Fruit fly (Drosophila melanogaster) whole organism, prepupa: ENCODE results near the gene stai.
A peak's percentile ranks its signal among the peaks of the same experiment; 100 is the strongest.

ENCODE experiments used
- CG10669 ChIP-seq: fragments of 200-800 bp; sonication (Bioruptor generic); optimal IDR thresholded peaks from 3 replicates; lab custom pipeline; 2018; ENCODE audit warnings: missing biosample characterization, mild to moderate bottlenecking, missing genetic modification characterization, moderate library complexity
- CG11294 ChIP-seq: fragments of 200-800 bp; sonication (Bioruptor generic); IDR thresholded peaks from 2 replicates; pipeline ENCODE4 v1.3.6; 2022; ENCODE audit warnings: missing biosample characterization, missing genetic modification characterization
- CG11762 ChIP-seq: fragments of 200-800 bp; sonication (Bioruptor generic); optimal IDR thresholded peaks from 3 replicates; lab custom pipeline; 2016; ENCODE audit warnings: missing biosample characterization, missing genetic modification characterization; ENCODE audit not compliant: insufficient read depth
- CG11902 ChIP-seq: fragments of 200-800 bp; sonication (Bioruptor generic); optimal IDR thresholded peaks from 3 replicates; lab custom pipeline; 2016; ENCODE audit warnings: missing biosample characterization, missing genetic modification characterization
- CG15336 ChIP-seq: fragments of 200-800 bp; sonication (Bioruptor generic); IDR thresholded peaks from 2 replicates; pipeline ENCODE4 v1.3.6; 2022; ENCODE audit warnings: missing biosample characterization, missing genetic modification characterization
- CG1621 ChIP-seq: fragments of 200-800 bp; sonication (Bioruptor generic); optimal IDR thresholded peaks from 3 replicates; lab custom pipeline; 2018; ENCODE audit warnings: missing biosample characterization, mild to moderate bottlenecking, missing genetic modification characterization
- CG3032 ChIP-seq: fragments of 200-800 bp; optimal IDR thresholded peaks from 2 replicates; lab custom pipeline; 2019; ENCODE audit warnings: missing biosample characterization, mild to moderate bottlenecking, missing genetic modification characterization, moderate library complexity
- CG32006 ChIP-seq: fragments of 200-800 bp; sonication (Bioruptor generic); optimal IDR thresholded peaks from 3 replicates; lab custom pipeline; 2017; ENCODE audit warnings: missing biosample characterization, mild to moderate bottlenecking, missing genetic modification characterization
- CG34406 ChIP-seq: fragments of 200-800 bp; sonication (Bioruptor generic); optimal IDR thresholded peaks from 3 replicates; lab custom pipeline; 2016; ENCODE audit warnings: missing biosample characterization, missing genetic modification characterization
- CG3919 ChIP-seq: fragments of 200-800 bp; sonication (Bioruptor generic); optimal IDR thresholded peaks from 3 replicates; lab custom pipeline; 2016; ENCODE audit warnings: missing biosample characterization, missing genetic modification characterization
- CG4318 ChIP-seq: fragments of 200-800 bp; sonication (Bioruptor generic); optimal IDR thresholded peaks from 3 replicates; lab custom pipeline; 2017; ENCODE audit warnings: missing biosample characterization, mild to moderate bottlenecking, missing genetic modification characterization
- CG6163 ChIP-seq: fragments of 200-800 bp; sonication (Bioruptor generic); IDR thresholded peaks from 3 replicates; pipeline ENCODE4 v1.3.6; 2022; ENCODE audit warnings: missing biosample characterization, missing genetic modification characterization
- CG6276 ChIP-seq: fragments of 200-800 bp; sonication (Bioruptor generic); optimal IDR thresholded peaks from 2 replicates; lab custom pipeline; 2017; ENCODE audit warnings: missing biosample characterization, mild to moderate bottlenecking, missing genetic modification characterization
- CG6792 ChIP-seq: fragments of 200-800 bp; sonication (Bioruptor generic); optimal IDR thresholded peaks from 3 replicates; lab custom pipeline; 2016; ENCODE audit warnings: missing biosample characterization, missing genetic modification characterization
- CG7368 ChIP-seq: fragments of 200-800 bp; sonication (Bioruptor generic); optimal IDR thresholded peaks from 3 replicates; lab custom pipeline; 2016; ENCODE audit warnings: missing biosample characterization, missing genetic modification characterization
- CG8632 ChIP-seq: fragments of 200-800 bp; sonication (Bioruptor generic); optimal IDR thresholded peaks from 3 replicates; lab custom pipeline; 2016; ENCODE audit warnings: missing biosample characterization, missing genetic modification characterization
- CG9139 ChIP-seq: fragments of 200-800 bp; sonication (Bioruptor generic); optimal IDR thresholded peaks from 3 replicates; lab custom pipeline; 2017; ENCODE audit warnings: missing biosample characterization, mild to moderate bottlenecking, missing genetic modification characterization
- Eip75B ChIP-seq: fragments of 200-800 bp; sonication (Bioruptor generic); optimal IDR thresholded peaks from 3 replicates; lab custom pipeline; 2016; ENCODE audit warnings: missing biosample characterization, missing genetic modification characterization
- Eip78C ChIP-seq: fragments of 200-800 bp; sonication (Bioruptor generic); peaks from one replicate; lab custom pipeline; 2016; ENCODE audit warnings: missing biosample characterization, missing genetic modification characterization
- Eip93F ChIP-seq: fragments of 200-800 bp; sonication (Bioruptor generic); optimal IDR thresholded peaks from 2 replicates; lab custom pipeline; 2016; ENCODE audit warnings: missing biosample characterization, mild to moderate bottlenecking, missing genetic modification characterization
- Ets21C ChIP-seq: fragments of 200-800 bp; sonication (Bioruptor generic); optimal IDR thresholded peaks from 3 replicates; lab custom pipeline; 2016; ENCODE audit warnings: missing biosample characterization, missing genetic modification characterization
- Ets96B ChIP-seq: fragments of 200-800 bp; optimal IDR thresholded peaks from 2 replicates; lab custom pipeline; 2019; ENCODE audit warnings: missing biosample characterization, mild to moderate bottlenecking, missing genetic modification characterization, moderate library complexity
- Hr38 ChIP-seq: sonication (Bioruptor generic); optimal IDR thresholded peaks from 2 replicates; lab custom pipeline; 2016; ENCODE audit warnings: missing biosample characterization, missing genetic modification characterization
- Hr39 ChIP-seq: fragments of 200-800 bp; sonication (Bioruptor generic); optimal IDR thresholded peaks from 2 replicates; lab custom pipeline; 2016; ENCODE audit warnings: missing biosample characterization, missing genetic modification characterization
- Hr4 ChIP-seq: fragments of 200-800 bp; sonication (Bioruptor generic); optimal IDR thresholded peaks from 3 replicates; lab custom pipeline; 2016; ENCODE audit warnings: missing biosample characterization, missing genetic modification characterization
- Met ChIP-seq: fragments of 200-800 bp; sonication (Bioruptor generic); optimal IDR thresholded peaks from 3 replicates; lab custom pipeline; 2016; ENCODE audit warnings: missing biosample characterization, missing genetic modification characterization
- OdsH ChIP-seq: fragments of 200-800 bp; sonication (Bioruptor generic); optimal IDR thresholded peaks from 3 replicates; lab custom pipeline; 2016; ENCODE audit warnings: missing biosample characterization, missing genetic modification characterization
- Smox ChIP-seq: fragments of 200-800 bp; sonication (Bioruptor generic); optimal IDR thresholded peaks from 3 replicates; lab custom pipeline; 2016; ENCODE audit warnings: missing biosample characterization, missing genetic modification characterization
- Sox102F ChIP-seq: fragments of 200-800 bp; sonication (Bioruptor generic); optimal IDR thresholded peaks from 2 replicates; lab custom pipeline; 2016; ENCODE audit warnings: missing biosample characterization, mild to moderate bottlenecking, missing genetic modification characterization
- Sox14 ChIP-seq: fragments of 200-800 bp; sonication (Bioruptor generic); optimal IDR thresholded peaks from 3 replicates; lab custom pipeline; 2016; ENCODE audit warnings: missing biosample characterization, missing genetic modification characterization
- Sox15 ChIP-seq: fragments of 200-800 bp; sonication (Bioruptor generic); optimal IDR thresholded peaks from 3 replicates; lab custom pipeline; 2016; ENCODE audit warnings: missing biosample characterization, missing genetic modification characterization
- achi ChIP-seq: fragments of 200-800 bp; sonication (Bioruptor generic); optimal IDR thresholded peaks from 3 replicates; lab custom pipeline; 2016; ENCODE audit warnings: missing biosample characterization, missing genetic modification characterization
- acj6 ChIP-seq: fragments of 200-800 bp; sonication (Bioruptor generic); optimal IDR thresholded peaks from 3 replicates; lab custom pipeline; 2016; ENCODE audit warnings: missing biosample characterization, missing genetic modification characterization
- dac ChIP-seq: fragments of 200-800 bp; sonication (Bioruptor generic); optimal IDR thresholded peaks from 2 replicates; lab custom pipeline; 2017; ENCODE audit warnings: missing biosample characterization, mild to moderate bottlenecking, missing genetic modification characterization
- eg ChIP-seq: fragments of 200-800 bp; sonication (Bioruptor generic); IDR thresholded peaks from 3 replicates; pipeline ENCODE4 v1.3.6; 2022; ENCODE audit warnings: missing biosample characterization, missing genetic modification characterization
- esn ChIP-seq: fragments of 200-800 bp; sonication (Bioruptor generic); optimal IDR thresholded peaks from 2 replicates; lab custom pipeline; 2016; ENCODE audit warnings: missing biosample characterization, mild to moderate bottlenecking, missing genetic modification characterization, moderate library complexity
- fd59A ChIP-seq: fragments of 200-800 bp; sonication (Bioruptor generic); optimal IDR thresholded peaks from 2 replicates; lab custom pipeline; 2017; ENCODE audit warnings: missing biosample characterization, mild to moderate bottlenecking, missing genetic modification characterization, missing genetic modification reagents
- fd85E ChIP-seq: fragments of 200-800 bp; sonication (Bioruptor generic); optimal IDR thresholded peaks from 3 replicates; lab custom pipeline; 2016; ENCODE audit warnings: missing biosample characterization, missing genetic modification characterization
- fkh ChIP-seq: fragments of 200-800 bp; sonication (Bioruptor generic); optimal IDR thresholded peaks from 3 replicates; lab custom pipeline; 2017; ENCODE audit warnings: missing biosample characterization, mild to moderate bottlenecking, missing genetic modification characterization, moderate library complexity
- lz ChIP-seq: fragments of 200-800 bp; sonication (Bioruptor generic); optimal IDR thresholded peaks from 3 replicates; lab custom pipeline; 2016; ENCODE audit warnings: missing biosample characterization, missing genetic modification characterization
- net ChIP-seq: fragments of 200-800 bp; sonication (Bioruptor generic); optimal IDR thresholded peaks from 3 replicates; lab custom pipeline; 2016; ENCODE audit warnings: missing biosample characterization, missing genetic modification characterization
- salr ChIP-seq, 2 experiments: fragments of 200-800 bp; sonication (Bioruptor generic); optimal IDR thresholded peaks; 3 replicates each; lab custom pipeline; 2016 to 2018; ENCODE audit warnings: missing biosample characterization in 2 of 2, missing genetic modification characterization in 2 of 2, mild to moderate bottlenecking in 1 of 2
- spab ChIP-seq: fragments of 200-800 bp; sonication (Bioruptor generic); optimal IDR thresholded peaks from 2 replicates; lab custom pipeline; 2017; ENCODE audit warnings: missing biosample characterization, mild to moderate bottlenecking, missing genetic modification characterization, missing genetic modification reagents
- ss ChIP-seq, 2 experiments: fragments of 200-800 bp; sonication (Bioruptor generic); optimal IDR thresholded peaks; 2 replicates in 1 of 2; 3 replicates in 1 of 2; lab custom pipeline; 2017 to 2018; ENCODE audit warnings: mild to moderate bottlenecking in 2 of 2, missing biosample characterization in 2 of 2, missing genetic modification characterization in 2 of 2, moderate library complexity in 1 of 2
- topi ChIP-seq: fragments of 200-800 bp; sonication (Bioruptor generic); optimal IDR thresholded peaks from 3 replicates; lab custom pipeline; 2016; ENCODE audit warnings: missing biosample characterization, missing genetic modification characterization
- vri ChIP-seq: fragments of 200-800 bp; sonication (Bioruptor generic); optimal IDR thresholded peaks from 3 replicates; lab custom pipeline; 2016; ENCODE audit warnings: missing biosample characterization, mild to moderate bottlenecking, missing genetic modification characterization

stai gene

DNA sequence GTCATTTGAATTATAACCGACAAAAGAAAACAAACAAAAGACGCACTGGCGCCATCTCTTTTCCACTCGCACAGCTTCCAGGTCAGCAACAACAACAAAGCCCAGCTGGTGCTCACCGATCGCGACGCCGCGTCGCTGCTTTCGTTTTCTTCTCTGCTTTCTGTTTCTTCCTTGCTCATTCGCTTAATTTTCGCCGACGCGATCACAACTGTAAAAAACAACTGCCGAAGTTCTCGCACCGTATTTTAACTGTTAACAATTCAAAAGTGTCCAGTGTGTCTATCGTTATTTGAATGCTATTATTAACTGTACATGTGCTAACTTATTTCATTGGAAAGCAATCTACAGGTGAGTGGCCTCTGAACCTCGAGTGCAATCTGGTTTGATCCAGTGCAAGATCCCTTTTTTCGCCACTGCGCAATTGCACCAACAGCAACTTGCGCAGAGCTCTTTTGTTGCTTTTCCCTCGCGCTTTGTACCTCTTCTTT is at the start of gene stai (continued):
- no peak for TF ChIP-seq spab (GFP tag; lab: Kevin White, UChicago)
- peak; percentile 17 for TF ChIP-seq CG6276
- TF ChIP-seq CG11294 = no peak
- TF ChIP-seq CG9139 (GFP tag; lab: Kevin White, UChicago) = peak; percentile 51
- TF ChIP-seq fkh (GFP tag; lab: Kevin White, UChicago) = peak; percentile 65
- peak; percentile 12 for TF ChIP-seq CG11762 (GFP tag; lab: Kevin White, UChicago)
- TF ChIP-seq Hr4 (GFP tag; lab: Kevin White, UChicago) = no peak
- no peak for TF ChIP-seq fd85E (GFP tag; lab: Kevin White, UChicago)
- TF ChIP-seq, all 60 proteins: peak for 31

- TF ChIP-seq CG4318 (GFP tag; lab: Kevin White, UChicago) = no peak
- TF ChIP-seq acj6 (GFP tag; lab: Kevin White, UChicago) = no peak
- TF ChIP-seq Smox (GFP tag; lab: Kevin White, UChicago) = no peak
- TF ChIP-seq CG34406 (GFP tag; lab: Kevin White, UChicago) = no peak
Observed at dm6 chr2L:6050575-6050974, 49.6 kb upstream of the stai start, which contains the start of gene CG9135. CG9135 (plus strand) TSS chr2L:6050800.

DNA sequence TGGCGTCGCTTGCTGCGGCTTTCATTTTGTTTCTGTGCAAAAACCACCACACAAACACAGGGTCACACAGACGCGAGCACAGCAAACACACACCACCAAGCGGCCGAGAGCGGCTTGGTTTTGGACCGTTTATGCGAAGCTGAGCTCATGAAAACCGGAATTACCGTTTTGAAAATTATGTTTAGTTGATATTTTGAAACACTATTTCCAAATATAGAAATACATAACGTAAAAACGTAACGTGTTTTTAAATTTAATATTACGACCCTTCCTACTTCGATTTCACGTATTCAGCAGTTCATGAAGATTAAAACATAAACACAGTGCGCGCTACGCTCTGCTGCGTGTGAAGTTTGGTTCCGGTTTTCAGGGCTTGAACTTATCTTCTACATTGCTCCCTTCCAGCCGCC is 49.0 kb upstream of the stai start:
- TF ChIP-seq Eip78C = peak; percentile 99
- TF ChIP-seq CG3919 (GFP tag; lab: Kevin White, UChicago) = peak; percentile 97
- TF ChIP-seq acj6 (GFP tag; lab: Kevin White, UChicago) = peak; percentile 94
- peak; percentile 79 for TF ChIP-seq CG11902 (GFP tag; lab: Kevin White, UChicago)
- peak; percentile 93 for TF ChIP-seq CG7368 (GFP tag; lab: Kevin White, UChicago)
- peak; percentile 95 for TF ChIP-seq Ets96B (tag; lab: Kevin White, UChicago)
- peak; percentile 88 for TF ChIP-seq fd59A (GFP tag; lab: Kevin White, UChicago)
- TF ChIP-seq fkh (GFP tag; lab: Kevin White, UChicago) = no peak
- TF ChIP-seq salr (GFP tag; optimal IDR thresholded peaks at IDR 0.05; lab: Kevin White, UChicago) = peak; percentile 90
- TF ChIP-seq eg (GFP tag; lab: Robert Waterston, UW) = peak; percentile 97
- TF ChIP-seq OdsH (GFP tag; lab: Kevin White, UChicago) = peak; percentile 95
- TF ChIP-seq Hr39 (GFP tag; lab: Kevin White, UChicago) = peak; percentile 93
- TF ChIP-seq CG11294 = peak; percentile 91
- TF ChIP-seq CG8632 (GFP tag; lab: Kevin White, UChicago) = peak; percentile 94
- peak; percentile 97 for TF ChIP-seq Sox102F (GFP tag; lab: Kevin White, UChicago)
- TF ChIP-seq Sox14 (GFP tag; lab: Kevin White, UChicago) = peak; percentile 96
- TF ChIP-seq CG32006 (GFP tag; lab: Kevin White, UChicago) = peak; percentile 97
- TF ChIP-seq net (GFP tag; lab: Kevin White, UChicago) = peak; percentile 98
- TF ChIP-seq ss (GFP tag; optimal IDR thresholded peaks at IDR 0.05; lab: Kevin White, UChicago) = peak; percentile 96
- peak; percentile 97 for TF ChIP-seq Hr4 (GFP tag; lab: Kevin White, UChicago)
- peak; percentile 96 for TF ChIP-seq vri
- peak; percentile 98 for TF ChIP-seq topi (GFP tag; lab: Kevin White, UChicago)
- TF ChIP-seq fd85E (GFP tag; lab: Kevin White, UChicago) = peak; percentile 86
- peak; percentile 94 for TF ChIP-seq CG9139 (GFP tag; lab: Kevin White, UChicago)
- TF ChIP-seq Ets21C (GFP tag; lab: Kevin White, UChicago) = peak; percentile 88
- peak; percentile 95 for TF ChIP-seq CG6276
- peak; percentile 82 for TF ChIP-seq Sox15 (GFP tag; lab: Kevin White, UChicago)
- peak; percentile 94 for TF ChIP-seq CG1621
- TF ChIP-seq CG6792 (GFP tag; lab: Kevin White, UChicago) = peak; percentile 97
- TF ChIP-seq CG10669 (GFP tag; lab: Kevin White, UChicago) = peak; percentile 89
- TF ChIP-seq Eip93F = peak; percentile 94
- peak; percentile 96 for TF ChIP-seq Met
- TF ChIP-seq lz = peak; percentile 97
- TF ChIP-seq CG4318 (GFP tag; lab: Kevin White, UChicago) = no peak
- peak; percentile 98 for TF ChIP-seq esn (GFP tag; lab: Kevin White, UChicago)
- TF ChIP-seq Hr38 (GFP tag; lab: Kevin White, UChicago) = no peak
- TF ChIP-seq achi (GFP tag; lab: Kevin White, UChicago) = peak; percentile 96
- TF ChIP-seq spab (GFP tag; lab: Kevin White, UChicago) = peak; percentile 90
- peak; percentile 97 for TF ChIP-seq Eip75B (GFP tag; lab: Kevin White, UChicago)
- peak; percentile 98 for TF ChIP-seq CG6163 (GFP tag; lab: Robert Waterston, UW)
- peak; percentile 93 for TF ChIP-seq CG3032 (tag; lab: Kevin White, UChicago)
- peak; percentile 92 for TF ChIP-seq dac (GFP tag; lab: Kevin White, UChicago)
- peak; percentile 99 for TF ChIP-seq CG15336 (GFP tag; lab: Robert Waterston, UW)
